Fruit fly (Drosophila melanogaster) whole organism: ENCODE measurements around the gene SrpRbeta.

Experiments
- Dll ChIP-seq: fragments of >200 bp; optimal IDR thresholded peaks from 2 replicates; lab custom pipeline; 2017
- EcR ChIP-seq, 2 experiments: fragments of >200 bp; optimal IDR thresholded peaks; 2 replicates each; lab custom pipeline; 2017; ENCODE audit warnings: missing biosample characterization in 2 of 2, missing genetic modification characterization in 2 of 2, missing genetic modification reagents in 2 of 2
- psq ChIP-seq: fragments of >200 bp; optimal IDR thresholded peaks from 2 replicates; lab custom pipeline; 2017
- usp ChIP-seq: fragments of >200 bp; optimal IDR thresholded peaks from 2 replicates; lab custom pipeline; 2017; ENCODE audit warnings: missing biosample characterization, missing genetic modification characterization, mixed read lengths

dm6 chr3L:8748839-8749238 is 28.8 kb upstream of the SrpRbeta start:
- TF ChIP-seq Dll (no peak), psq (lab: Kevin White, UChicago) (no peak), usp (GFP tag; lab: Kevin White, UChicago) (no peak), EcR (GFP tag; optimal IDR thresholded peaks at IDR 0.05; lab: Kevin White, UChicago) (no peak)
